Worm (Caenorhabditis elegans) whole organism, early embryonic: ENCODE data around the gene lfi-1.

Source experiments
- B0310.2 ChIP-seq: sonication (generic microtip); optimal IDR thresholded peaks from 2 replicates; lab custom pipeline; 2016; ENCODE audit warnings: mild to moderate bottlenecking, missing genetic modification characterization, missing compliant biosample characterization
- F13C5.2 ChIP-seq: sonication (generic microtip); optimal IDR thresholded peaks from 2 replicates; lab custom pipeline; 2017; ENCODE audit warnings: mild to moderate bottlenecking, missing genetic modification characterization, inconsistent platforms, missing compliant biosample characterization
- aly-1 ChIP-seq: sonication (generic microtip); optimal IDR thresholded peaks from 2 replicates; lab custom pipeline; 2016; ENCODE audit warnings: missing genetic modification characterization, missing compliant biosample characterization
- ama-1 ChIP-seq: fragments of 150-350 bp; optimal IDR thresholded peaks from 2 replicates; lab custom pipeline; 2014
- ceh-13 ChIP-seq: fragments of 200-800 bp; sonication (Bioruptor generic); optimal IDR thresholded peaks from 2 replicates; lab custom pipeline; 2018; ENCODE audit warnings: mild to moderate bottlenecking, missing genetic modification characterization, missing compliant biosample characterization
- ceh-36 ChIP-seq: sonication (generic microtip); optimal IDR thresholded peaks from 2 replicates; lab custom pipeline; 2016; ENCODE audit warnings: missing genetic modification characterization, inconsistent platforms, missing compliant biosample characterization
- ets-7 ChIP-seq: sonication (generic microtip); optimal IDR thresholded peaks from 2 replicates; lab custom pipeline; 2016; ENCODE audit warnings: missing genotype, missing genetic modification characterization, missing compliant biosample characterization
- flt-1 ChIP-seq: fragments of 200-800 bp; sonication (Bioruptor generic); IDR thresholded peaks from 2 replicates; pipeline ENCODE4 v1.3.6; 2022; ENCODE audit warnings: missing genetic modification characterization, missing compliant biosample characterization
- hmbx-1 ChIP-seq: sonication (generic microtip); optimal IDR thresholded peaks from 2 replicates; lab custom pipeline; 2016; ENCODE audit warnings: mild to moderate bottlenecking, missing genetic modification characterization, missing compliant biosample characterization
- hmg-4 ChIP-seq: fragments of 200-800 bp; sonication (Bioruptor generic); optimal IDR thresholded peaks from 2 replicates; lab custom pipeline; 2018; ENCODE audit warnings: mild to moderate bottlenecking, missing genetic modification characterization, missing compliant biosample characterization
- hnd-1 ChIP-seq: sonication (generic microtip); optimal IDR thresholded peaks from 2 replicates; lab custom pipeline; 2016; ENCODE audit warnings: missing genetic modification characterization, missing compliant biosample characterization
- pes-1 ChIP-seq: fragments of 200-800 bp; sonication (Bioruptor generic); IDR thresholded peaks from 2 replicates; pipeline ENCODE4 v1.3.6; 2022; ENCODE audit warnings: missing genetic modification reagents, missing genetic modification characterization, missing compliant biosample characterization
- scrt-1 ChIP-seq: fragments of 200-800 bp; sonication (Bioruptor generic); IDR thresholded peaks from 2 replicates; pipeline ENCODE4 v1.3.6; 2022; ENCODE audit warnings: missing genetic modification characterization, missing compliant biosample characterization
- sea-1 ChIP-seq: fragments of 200-800 bp; sonication (Bioruptor generic); conservative IDR thresholded peaks from 2 replicates; pipeline ENCODE4 v1.3.6; 2022; ENCODE audit warnings: missing genetic modification characterization, missing compliant biosample characterization
- tbx-11 ChIP-seq: fragments of 200-800 bp; sonication (Bioruptor generic); IDR thresholded peaks from 2 replicates; pipeline ENCODE4 v1.3.6; 2022; ENCODE audit warnings: missing genetic modification characterization, missing compliant biosample characterization
- tbx-37 ChIP-seq: fragments of 200-800 bp; sonication (Bioruptor generic); conservative IDR thresholded peaks from 2 replicates; pipeline ENCODE4 v1.3.6; 2022; ENCODE audit warnings: missing genetic modification reagents, missing genetic modification characterization, missing compliant biosample characterization
- tra-4 ChIP-seq: sonication (generic microtip); optimal IDR thresholded peaks from 2 replicates; lab custom pipeline; 2017; ENCODE audit warnings: missing genetic modification characterization, missing compliant biosample characterization

Gene lfi-1

ce11 chrX:4979060-4979459, 2.4 kb downstream of the lfi-1 start:
- TF ChIP-seq hmg-4 (GFP tag; lab: Kevin White, UChicago) (no peak), tbx-37 (GFP tag; lab: Robert Waterston, UW) (no peak), tra-4 (tag; lab: Kevin White, UChicago) (no peak)

- no peak for TF ChIP-seq B0310.2 (tag; lab: Kevin White, UChicago)
- no peak for TF ChIP-seq tbx-11 (GFP tag; lab: Robert Waterston, UW)
- TF ChIP-seq hmg-4 (GFP tag; lab: Kevin White, UChicago): no peak
- no peak for TF ChIP-seq hnd-1 (tag; lab: Kevin White, UChicago)
- no peak for TF ChIP-seq sea-1 (GFP tag; lab: Robert Waterston, UW)
- no peak for TF ChIP-seq pes-1 (GFP tag; lab: Robert Waterston, UW)
- TF ChIP-seq F13C5.2 (tag; lab: Kevin White, UChicago): no peak
- TF ChIP-seq aly-1 (tag; lab: Kevin White, UChicago): no peak
- no peak for TF ChIP-seq ets-7 (tag; lab: Kevin White, UChicago)
- TF ChIP-seq tra-4 (tag; lab: Kevin White, UChicago): no peak
- no peak for TF ChIP-seq scrt-1 (GFP tag; lab: Robert Waterston, UW)
- TF ChIP-seq ceh-13 (GFP tag; lab: Kevin White, UChicago): no peak
- no peak for TF ChIP-seq ama-1 (lab: Kevin White, UChicago)
Measured at ce11 chrX:4981059-4981458, 4.4 kb downstream of the lfi-1 start.

- no peak for TF ChIP-seq aly-1 (tag; lab: Kevin White, UChicago)
- TF ChIP-seq B0310.2 (tag; lab: Kevin White, UChicago): no peak
- TF ChIP-seq ets-7 (tag; lab: Kevin White, UChicago): no peak
- TF ChIP-seq scrt-1 (GFP tag; lab: Robert Waterston, UW): no peak
- TF ChIP-seq tbx-11 (GFP tag; lab: Robert Waterston, UW): no peak
- TF ChIP-seq pes-1 (GFP tag; lab: Robert Waterston, UW): no peak
Measured at ce11 chrX:4981579-4981978, 4.9 kb downstream of the lfi-1 start.

DNA sequence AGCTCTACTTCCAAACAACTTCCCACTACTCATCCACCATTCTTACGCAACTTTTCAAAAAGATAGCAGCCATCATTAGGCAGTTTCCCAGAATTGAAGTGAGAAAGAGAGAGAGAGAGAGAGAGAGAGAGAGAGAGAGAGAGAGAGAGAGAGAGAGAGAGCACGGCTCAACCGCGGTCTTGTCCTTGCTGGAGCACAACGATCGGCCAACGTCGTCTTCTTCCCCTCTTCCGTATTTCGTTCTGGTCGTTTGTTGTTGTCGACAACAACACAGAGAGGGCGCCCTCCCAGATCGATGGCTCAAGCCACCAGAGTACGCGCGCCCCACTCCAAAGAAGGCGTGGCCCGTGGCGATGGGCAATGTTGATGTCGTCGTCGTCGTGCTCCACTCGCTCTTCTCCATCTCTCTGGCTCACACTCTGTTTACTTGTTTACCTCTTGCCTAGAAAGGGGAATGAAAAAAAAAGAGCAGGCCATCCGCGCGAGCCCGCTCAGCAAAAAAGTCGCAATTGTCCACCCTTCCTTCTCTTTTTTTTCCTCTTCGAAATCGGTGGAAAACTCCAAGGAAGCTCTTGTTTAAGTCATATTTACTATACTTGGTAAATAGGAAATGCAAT, 5.5 kb downstream of the lfi-1 start:
- no peak for TF ChIP-seq tra-4 (tag; lab: Kevin White, UChicago)
- TF ChIP-seq aly-1 (tag; lab: Kevin White, UChicago): no peak
- no peak for TF ChIP-seq ets-7 (tag; lab: Kevin White, UChicago)
- TF ChIP-seq scrt-1 (GFP tag; lab: Robert Waterston, UW): no peak
- TF ChIP-seq flt-1 (GFP tag; lab: Robert Waterston, UW): no peak
- TF ChIP-seq hmg-4 (GFP tag; lab: Kevin White, UChicago): no peak
- TF ChIP-seq ama-1 (lab: Kevin White, UChicago): no peak
- TF ChIP-seq ceh-36 (tag; lab: Kevin White, UChicago): no peak
- no peak for TF ChIP-seq B0310.2 (tag; lab: Kevin White, UChicago)
- no peak for TF ChIP-seq F13C5.2 (tag; lab: Kevin White, UChicago)
- no peak for TF ChIP-seq hmbx-1 (tag; lab: Kevin White, UChicago)
- no peak for TF ChIP-seq pes-1 (GFP tag; lab: Robert Waterston, UW)
- TF ChIP-seq tbx-37 (GFP tag; lab: Robert Waterston, UW): no peak
- TF ChIP-seq sea-1 (GFP tag; lab: Robert Waterston, UW): no peak
- no peak for TF ChIP-seq hnd-1 (tag; lab: Kevin White, UChicago)
- no peak for TF ChIP-seq ceh-13 (GFP tag; lab: Kevin White, UChicago)
- no peak for TF ChIP-seq tbx-11 (GFP tag; lab: Robert Waterston, UW)

ce11 chrX:4986354-4986753, 9.7 kb downstream of the lfi-1 start:
- no peak for TF ChIP-seq tbx-11 (GFP tag; lab: Robert Waterston, UW)
- no peak for TF ChIP-seq pes-1 (GFP tag; lab: Robert Waterston, UW)

ce11 chrX:4987617-4988016, 11.0 kb downstream of the lfi-1 start:
- TF ChIP-seq ets-7 (tag; lab: Kevin White, UChicago): no peak
- no peak for TF ChIP-seq F13C5.2 (tag; lab: Kevin White, UChicago)
- TF ChIP-seq aly-1 (tag; lab: Kevin White, UChicago): no peak
- TF ChIP-seq tra-4 (tag; lab: Kevin White, UChicago): no peak

DNA sequence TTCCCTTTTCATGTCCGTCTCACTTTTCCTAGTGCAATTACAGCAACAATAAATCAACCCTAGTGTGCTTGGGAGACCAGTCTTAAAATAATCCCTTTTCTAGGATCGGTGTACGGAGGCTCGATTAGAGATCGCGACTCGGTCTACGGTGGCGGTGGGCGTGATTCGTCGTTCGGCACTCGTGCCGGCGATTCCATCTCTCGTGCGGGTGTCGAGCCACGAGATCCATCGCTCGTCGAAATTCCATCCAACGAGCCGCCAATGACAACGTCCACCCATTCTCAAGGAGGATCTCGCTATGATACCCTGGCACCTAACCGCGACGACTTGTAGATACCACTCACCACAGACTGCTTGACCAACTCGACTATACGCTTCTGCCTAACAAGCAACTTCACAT, 15.9 kb downstream of the lfi-1 start:
- no peak for TF ChIP-seq scrt-1 (GFP tag; lab: Robert Waterston, UW)

- TF ChIP-seq hmg-4 (GFP tag; lab: Kevin White, UChicago) (peak; percentile 1), tbx-11 (GFP tag; lab: Robert Waterston, UW) (no peak), hmbx-1 (tag; lab: Kevin White, UChicago) (no peak), B0310.2 (tag; lab: Kevin White, UChicago) (no peak), sea-1 (GFP tag; lab: Robert Waterston, UW) (no peak), F13C5.2 (tag; lab: Kevin White, UChicago) (no peak)
Measured at ce11 chrX:4997548-4998087, 21.0 kb downstream of the lfi-1 start, which contains the start of gene ZC8.6. Gene ZC8.6 (minus strand): TSS chrX:4997598.
